Fruit fly (Drosophila melanogaster) whole organism, embryonic: ENCODE measurements around the gene Gs2.

Experiments
- BEAF-32 ChIP-seq: fragments of 200-800 bp; sonication (Bioruptor generic); optimal IDR thresholded peaks from 3 replicates; lab custom pipeline; 2017; ENCODE audit warnings: missing biosample characterization, missing genetic modification characterization, mild to moderate bottlenecking, moderate library complexity, missing genetic modification reagents
- Blimp-1 ChIP-seq: fragments of 200-800 bp; sonication (Bioruptor generic); optimal IDR thresholded peaks from 3 replicates; lab custom pipeline; 2018; ENCODE audit warnings: missing biosample characterization, missing genetic modification characterization, mild to moderate bottlenecking, moderate library complexity, missing genetic modification reagents
- CG10321 ChIP-seq: fragments of 200-800 bp; sonication (Bioruptor generic); IDR thresholded peaks from 2 replicates; pipeline ENCODE4 v1.3.6; 2022; ENCODE audit warnings: missing biosample characterization, missing genetic modification characterization
- CG10654 ChIP-seq: fragments of 200-800 bp; sonication (Bioruptor generic); optimal IDR thresholded peaks from 2 replicates; lab custom pipeline; 2016; ENCODE audit warnings: missing biosample characterization, missing genetic modification characterization
- CG11723 ChIP-seq: fragments of 200-800 bp; sonication (Bioruptor generic); optimal IDR thresholded peaks from 2 replicates; lab custom pipeline; 2017; ENCODE audit warnings: missing biosample characterization, mild to moderate bottlenecking, missing genetic modification characterization
- CG12104 ChIP-seq: fragments of 200-800 bp; sonication (Bioruptor generic); optimal IDR thresholded peaks from 3 replicates; lab custom pipeline; 2016; ENCODE audit warnings: missing biosample characterization, missing genetic modification characterization
- CG1233 ChIP-seq: fragments of 200-800 bp; sonication (Bioruptor generic); optimal IDR thresholded peaks from 4 replicates; lab custom pipeline; 2018; ENCODE audit warnings: missing biosample characterization, mild to moderate bottlenecking, missing genetic modification characterization
- CG12769 ChIP-seq: fragments of 200-800 bp; sonication (Bioruptor generic); optimal IDR thresholded peaks from 2 replicates; lab custom pipeline; 2019; ENCODE audit warnings: missing biosample characterization, mild to moderate bottlenecking, missing genetic modification characterization, moderate library complexity
- CG12942 ChIP-seq: fragments of 200-800 bp; sonication (Bioruptor generic); optimal IDR thresholded peaks from 3 replicates; lab custom pipeline; 2016; ENCODE audit warnings: missing biosample characterization, missing genetic modification characterization
- CG14965 ChIP-seq: fragments of 200-800 bp; sonication (Bioruptor generic); optimal IDR thresholded peaks from 2 replicates; lab custom pipeline; 2016; ENCODE audit warnings: missing biosample characterization, missing genetic modification characterization, borderline replicate concordance
- CG15011 ChIP-seq: fragments of 200-800 bp; sonication (Bioruptor generic); optimal IDR thresholded peaks from 3 replicates; lab custom pipeline; 2018; ENCODE audit warnings: missing biosample characterization, mild to moderate bottlenecking, missing genetic modification characterization
- CG15269 ChIP-seq: fragments of 200-800 bp; sonication (Bioruptor generic); optimal IDR thresholded peaks from 2 replicates; lab custom pipeline; 2018; ENCODE audit warnings: missing biosample characterization, mild to moderate bottlenecking, missing genetic modification characterization, moderate library complexity
- CG16813 ChIP-seq: fragments of 200-800 bp; sonication (Bioruptor generic); IDR thresholded peaks from 3 replicates; pipeline ENCODE4 v1.3.6; 2022; ENCODE audit warnings: missing biosample characterization, missing genetic modification characterization; ENCODE audit not compliant: partially characterized antibody
- CG18476 ChIP-seq: fragments of 200-800 bp; sonication (Bioruptor generic); optimal IDR thresholded peaks from 2 replicates; lab custom pipeline; 2016; ENCODE audit warnings: missing biosample characterization, mild to moderate bottlenecking, missing genetic modification characterization
- CG2678 ChIP-seq: fragments of 200-800 bp; sonication (Bioruptor generic); optimal IDR thresholded peaks from 3 replicates; lab custom pipeline; 2019; ENCODE audit warnings: missing biosample characterization, mild to moderate bottlenecking, missing genetic modification characterization, moderate library complexity
- CG30431 ChIP-seq: fragments of 200-800 bp; sonication (Bioruptor generic); optimal IDR thresholded peaks from 2 replicates; lab custom pipeline; 2017; ENCODE audit warnings: missing biosample characterization, missing genetic modification characterization
- CG3847 ChIP-seq: fragments of 200-800 bp; sonication (Bioruptor generic); IDR thresholded peaks from 2 replicates; pipeline ENCODE4 v1.3.6; 2022; ENCODE audit warnings: missing biosample characterization, missing genetic modification characterization
- CG6254 ChIP-seq: fragments of 200-800 bp; sonication (Bioruptor generic); optimal IDR thresholded peaks from 3 replicates; lab custom pipeline; 2017; ENCODE audit warnings: mild to moderate bottlenecking, missing biosample characterization, missing genetic modification reagents, missing genetic modification characterization
- CG7271 ChIP-seq: fragments of 200-800 bp; sonication (Bioruptor generic); optimal IDR thresholded peaks from 2 replicates; lab custom pipeline; 2018; ENCODE audit warnings: missing biosample characterization, mild to moderate bottlenecking, missing genetic modification characterization, moderate library complexity
- CG7556 ChIP-seq: fragments of 200-800 bp; sonication (Bioruptor generic); optimal IDR thresholded peaks from 2 replicates; lab custom pipeline; 2017; ENCODE audit warnings: missing biosample characterization, mild to moderate bottlenecking, missing genetic modification characterization
- CG7745 ChIP-seq: fragments of 200-800 bp; sonication (Bioruptor generic); optimal IDR thresholded peaks from 2 replicates; lab custom pipeline; 2018; ENCODE audit warnings: missing biosample characterization, mild to moderate bottlenecking, missing genetic modification characterization, moderate library complexity
- CG8281 ChIP-seq: fragments of 200-800 bp; sonication (Bioruptor generic); optimal IDR thresholded peaks from 2 replicates; lab custom pipeline; 2018; ENCODE audit warnings: missing biosample characterization, mild to moderate bottlenecking, missing genetic modification characterization, moderate library complexity
- CG9215 ChIP-seq: fragments of 200-800 bp; sonication (Bioruptor generic); IDR thresholded peaks from 2 replicates; pipeline ENCODE4 v1.3.6; 2022; ENCODE audit warnings: missing biosample characterization, missing genetic modification characterization
- Dfd ChIP-seq, 2 experiments: fragments of >200 bp; optimal IDR thresholded peaks; 2 replicates each; lab custom pipeline; 2017; ENCODE audit warnings: missing biosample characterization in 2 of 2, missing genetic modification characterization in 2 of 2
- Elba2 ChIP-seq: fragments of 200-800 bp; sonication (Bioruptor generic); optimal IDR thresholded peaks from 3 replicates; lab custom pipeline; 2016; ENCODE audit warnings: missing biosample characterization, missing genetic modification characterization
- Ets65A ChIP-seq: fragments of 200-800 bp; sonication (Bioruptor generic); peaks from one replicate; lab custom pipeline; 2016; ENCODE audit warnings: missing biosample characterization, missing genetic modification characterization
- Mad ChIP-seq: fragments of 200-800 bp; sonication (Bioruptor generic); optimal IDR thresholded peaks from 2 replicates; lab custom pipeline; 2016; ENCODE audit warnings: missing biosample characterization, missing genetic modification characterization
- Mrtf ChIP-seq: fragments of 200-800 bp; sonication (Bioruptor generic); IDR thresholded peaks from 3 replicates; pipeline ENCODE4 v1.3.6; 2022; ENCODE audit warnings: missing biosample characterization, missing genetic modification characterization
- Nf-YA ChIP-seq: fragments of 200-800 bp; sonication (Bioruptor generic); IDR thresholded peaks from 2 replicates; pipeline ENCODE4 v1.3.6; 2022; ENCODE audit warnings: missing biosample characterization, missing genetic modification characterization
- Oli ChIP-seq: fragments of 200-800 bp; sonication (Bioruptor generic); optimal IDR thresholded peaks from 2 replicates; lab custom pipeline; 2018; ENCODE audit warnings: missing biosample characterization, mild to moderate bottlenecking, missing genetic modification characterization, moderate library complexity
- Xbp1 ChIP-seq: fragments of 200-800 bp; sonication (Bioruptor generic); optimal IDR thresholded peaks from 3 replicates; lab custom pipeline; 2016; ENCODE audit warnings: missing biosample characterization, mild to moderate bottlenecking, missing genetic modification characterization
- br ChIP-seq: fragments of >200 bp; optimal IDR thresholded peaks from 2 replicates; lab custom pipeline; 2017
- ci ChIP-seq: fragments of 200-800 bp; sonication (Bioruptor generic); IDR thresholded peaks from 3 replicates; pipeline ENCODE4 v1.3.6; 2022; ENCODE audit warnings: missing biosample characterization, missing genetic modification characterization
- dmrt11E ChIP-seq: fragments of 200-800 bp; sonication (Bioruptor generic); optimal IDR thresholded peaks from 3 replicates; lab custom pipeline; 2018; ENCODE audit warnings: missing biosample characterization, mild to moderate bottlenecking, missing genetic modification characterization, moderate library complexity
- exex ChIP-seq: fragments of 200-800 bp; sonication (Bioruptor generic); optimal IDR thresholded peaks from 4 replicates; lab custom pipeline; 2018; ENCODE audit warnings: missing biosample characterization, mild to moderate bottlenecking, missing genetic modification characterization, moderate library complexity
- gem ChIP-seq: fragments of 200-800 bp; sonication (Bioruptor generic); optimal IDR thresholded peaks from 2 replicates; lab custom pipeline; 2019; ENCODE audit warnings: missing biosample characterization, mild to moderate bottlenecking, missing genetic modification characterization, moderate library complexity
- gfzf ChIP-seq: fragments of 200-800 bp; sonication (Bioruptor generic); optimal IDR thresholded peaks from 2 replicates; lab custom pipeline; 2016; ENCODE audit warnings: missing biosample characterization, mild to moderate bottlenecking, missing genetic modification characterization, moderate library complexity
- grau ChIP-seq: fragments of 200-800 bp; optimal IDR thresholded peaks from 3 replicates; lab custom pipeline; 2019; ENCODE audit warnings: missing biosample characterization, mild to moderate bottlenecking, missing genetic modification characterization, moderate library complexity
- hth ChIP-seq: fragments of >200 bp; optimal IDR thresholded peaks from 2 replicates; lab custom pipeline; 2017; ENCODE audit warnings: inconsistent platforms
- ind ChIP-seq: fragments of 200-800 bp; sonication (Bioruptor generic); optimal IDR thresholded peaks from 3 replicates; lab custom pipeline; 2016; ENCODE audit warnings: missing biosample characterization, missing genetic modification characterization
- ken ChIP-seq: fragments of 200-800 bp; sonication (Bioruptor generic); IDR thresholded peaks from 3 replicates; pipeline ENCODE4 v1.3.6; 2022; ENCODE audit warnings: missing biosample characterization, missing genetic modification characterization
- knrl ChIP-seq: fragments of 200-800 bp; sonication (Bioruptor generic); IDR thresholded peaks from 3 replicates; pipeline ENCODE4 v1.3.6; 2022; ENCODE audit warnings: missing biosample characterization, missing genetic modification characterization; ENCODE audit not compliant: partially characterized antibody
- otp ChIP-seq: fragments of 200-800 bp; sonication (Bioruptor generic); IDR thresholded peaks from 3 replicates; pipeline ENCODE4, ENCODE4 v1.3.6; 2022; ENCODE audit warnings: missing biosample characterization, missing genetic modification characterization
- pros ChIP-seq: fragments of 200-800 bp; sonication (Bioruptor generic); optimal IDR thresholded peaks from 3 replicates; lab custom pipeline; 2019; ENCODE audit warnings: missing biosample characterization, mild to moderate bottlenecking, missing genetic modification characterization, moderate library complexity
- row ChIP-seq: fragments of 200-800 bp; sonication (Bioruptor generic); IDR thresholded peaks from 3 replicates; pipeline ENCODE4 v1.3.6; 2022; ENCODE audit warnings: missing biosample characterization, missing genetic modification characterization
- sc ChIP-seq, 3 experiments: fragments of >200 bp in 2 of 3; fragments of 200-800 bp in 1 of 3; sonication (Bioruptor generic) in 1 of 3; optimal IDR thresholded peaks; 2 replicates in 2 of 3; 3 replicates in 1 of 3; lab custom pipeline; 2017; ENCODE audit warnings: mild to moderate bottlenecking in 1 of 3, missing biosample characterization in 1 of 3, missing genetic modification characterization in 1 of 3, missing genetic modification reagents in 1 of 3
- sr ChIP-seq: fragments of 200-800 bp; sonication (Bioruptor generic); IDR thresholded peaks from 3 replicates; pipeline ENCODE4 v1.3.6; 2022; ENCODE audit warnings: missing biosample characterization, missing genetic modification characterization
- sug ChIP-seq: fragments of 200-800 bp; optimal IDR thresholded peaks from 2 replicates; lab custom pipeline; 2019; ENCODE audit warnings: missing biosample characterization, mild to moderate bottlenecking, missing genetic modification characterization, moderate library complexity
- tup ChIP-seq: fragments of 200-800 bp; sonication (Bioruptor generic); optimal IDR thresholded peaks from 2 replicates; lab custom pipeline; 2016; ENCODE audit warnings: missing biosample characterization, mild to moderate bottlenecking, missing genetic modification characterization, moderate library complexity

Gene Gs2

dm6 chrX:11452846-11453391 is 30.3 kb downstream of the Gs2 start (continued):
- TF ChIP-seq grau (tag; lab: Kevin White, UChicago) (peak; percentile 78), dmrt11E (peak; percentile 44), CG10654 (GFP tag; lab: Kevin White, UChicago) (peak; percentile 59), CG7745 (tag; lab: Kevin White, UChicago) (no peak), CG9215 (GFP tag; lab: Robert Waterston, UW) (peak; percentile 65), Xbp1 (peak; percentile 76), CG12769 (tag; lab: Kevin White, UChicago) (peak; percentile 93), br (lab: Kevin White, UChicago) (no peak), CG2678 (tag; lab: Kevin White, UChicago) (peak; percentile 83), CG14965 (GFP tag; lab: Kevin White, UChicago) (no peak), CG11723 (GFP tag; lab: Kevin White, UChicago) (peak; percentile 63), CG15011 (peak; percentile 13), Oli (tag; lab: Kevin White, UChicago) (peak; percentile 60), CG18476 (peak; percentile 64), CG7271 (tag; lab: Kevin White, UChicago) (no peak), CG3847 (GFP tag; lab: Robert Waterston, UW) (peak; percentile 66), sc (optimal IDR thresholded peaks at IDR 0.05; lab: Kevin White, UChicago) (no peak), sc (GFP tag; optimal IDR thresholded peaks at IDR 0.05; lab: Kevin White, UChicago) (peak; percentile 35), CG6254 (GFP tag; lab: Kevin White, UChicago) (peak; percentile 55), gem (tag; lab: Kevin White, UChicago) (peak; percentile 82), BEAF-32 (GFP tag; lab: Kevin White, UChicago) (no peak), CG15269 (peak; percentile 72), Nf-YA (GFP tag; lab: Robert Waterston, UW) (peak; percentile 52; the same call in 1 of the 2 replicates), tup (no peak), exex (tag; lab: Kevin White, UChicago) (peak; percentile 15), Elba2 (GFP tag; lab: Kevin White, UChicago) (peak; percentile 100), row (GFP tag; lab: Robert Waterston, UW) (peak; percentile 87), CG8281 (peak; percentile 20), otp (GFP tag; lab: Robert Waterston, UW) (peak; percentile 92), ken (GFP tag; lab: Robert Waterston, UW) (peak; percentile 89), Dfd (GFP tag; optimal IDR thresholded peaks at IDR 0.05; lab: Kevin White, UChicago) (no peak), CG12104 (GFP tag; lab: Kevin White, UChicago) (peak; percentile 20), sr (peak; percentile 75), CG10321 (peak; percentile 65; the same call in 1 of the 2 replicates), CG7556 (GFP tag; lab: Kevin White, UChicago) (peak; percentile 76), CG30431 (GFP tag; lab: Kevin White, UChicago) (peak; percentile 66), Ets65A (GFP tag; lab: Kevin White, UChicago) (peak; percentile 95), sug (tag; lab: Kevin White, UChicago) (peak; percentile 14), knrl (peak; percentile 31; the same call in 1 of the 3 replicates), Mrtf (peak; percentile 66; the same call in 1 of the 3 replicates), CG16813 (no peak), hth (lab: Kevin White, UChicago) (no peak), pros (no peak), ci (GFP tag; lab: Robert Waterston, UW) (peak; percentile 96), Blimp-1 (GFP tag; lab: Kevin White, UChicago) (peak; percentile 70), CG12942 (GFP tag; lab: Kevin White, UChicago) (peak; percentile 49), Mad (GFP tag; lab: Kevin White, UChicago) (peak; percentile 65), CG1233 (GFP tag; lab: Kevin White, UChicago) (peak; percentile 77), ind (GFP tag; lab: Kevin White, UChicago) (peak; percentile 71), gfzf (GFP tag; lab: Kevin White, UChicago) (no peak)
